Worm (Caenorhabditis elegans): ENCODE data around the gene F54B3.2.

F54B3.2 gene

ce11 chrII:10242294-10242693 is 27.7 kb downstream of the F54B3.2 start, which contains the start of gene mrps-14:
Gene mrps-14 (minus strand): TSS chrII:10242490.
- TF ChIP-seq B0019.2 (GFP tag; conservative IDR thresholded peaks at IDR 0.05) (no peak), hsf-1 (GFP tag; IDR thresholded peaks at IDR 0.05) (peak; percentile 70; the same call in 1 of the 2 replicates), ama-1 (optimal IDR thresholded peaks at IDR 0.05) (no peak), ama-1 (GFP tag; optimal IDR thresholded peaks at IDR 0.05) (peak in 1 of 2 experiments; percentile 83), madf-10 (tag; optimal IDR thresholded peaks at IDR 0.05) (no peak), repo-1 (tag; optimal IDR thresholded peaks at IDR 0.05) (peak; percentile 34), pbrm-1 (GFP tag; IDR thresholded peaks at IDR 0.05) (no peak), ceh-40 (GFP tag; IDR thresholded peaks at IDR 0.05) (0 out of 2 replicates have a peak, but pooled peaks have one; percentile 11), Y56A3A.18 (GFP tag; IDR thresholded peaks at IDR 0.05) (no peak), unc-130 (GFP tag; optimal IDR thresholded peaks at IDR 0.05) (no peak), nfyb-1 (GFP tag; IDR thresholded peaks at IDR 0.05) (0 out of 2 replicates have a peak, but pooled peaks have one; percentile 21), ZK185.1 (tag; optimal IDR thresholded peaks at IDR 0.05; ENCODE audit: poor library complexity, severe bottlenecking) (no peak), dpff-1 (tag; optimal IDR thresholded peaks at IDR 0.05) (no peak), Y67H2A.10 (GFP tag; conservative IDR thresholded peaks at IDR 0.05) (no peak), hrde-1 (tag; optimal IDR thresholded peaks at IDR 0.05; ENCODE audit: borderline replicate concordance) (peak; percentile 76), dox-1 (GFP tag; IDR thresholded peaks at IDR 0.05) (0 out of 2 replicates have a peak, but pooled peaks have one; percentile 12), Y53G8AR.9 (GFP tag; conservative IDR thresholded peaks at IDR 0.05) (peak; percentile 53), snpc-3.4 (tag; optimal IDR thresholded peaks at IDR 0.05) (peak; percentile 44), attf-3 (GFP tag; conservative IDR thresholded peaks at IDR 0.05) (no peak), rpc-1 (optimal IDR thresholded peaks at IDR 0.05) (no peak), rpc-1 (tag; optimal IDR thresholded peaks at IDR 0.05) (no peak)

- TF ChIP-seq ceh-91 (GFP tag; IDR thresholded peaks at IDR 0.05): no peak
- no peak for TF ChIP-seq ZK185.1 (tag; optimal IDR thresholded peaks at IDR 0.05; ENCODE audit: poor library complexity, severe bottlenecking)
- TF ChIP-seq xnd-1 (tag; optimal IDR thresholded peaks at IDR 0.05): no peak
- no peak for TF ChIP-seq him-1 (tag; optimal IDR thresholded peaks at IDR 0.05)
Measured at ce11 chrII:10239595-10239994, 30.4 kb downstream of the F54B3.2 start, which contains the start of gene mec-15. Gene mec-15 (minus strand): TSS chrII:10239695.

- TF ChIP-seq snpc-3.4 (tag; optimal IDR thresholded peaks at IDR 0.05): no peak
- TF ChIP-seq mes-4 (tag; optimal IDR thresholded peaks at IDR 0.05): no peak
- no peak for TF ChIP-seq B0035.1 (tag; optimal IDR thresholded peaks at IDR 0.05)
- TF ChIP-seq lir-1 (GFP tag; conservative IDR thresholded peaks at IDR 0.05): no peak
- no peak for TF ChIP-seq Y95B8A.8 (GFP tag; IDR thresholded peaks at IDR 0.05)
- no peak for TF ChIP-seq efl-1 (GFP tag; optimal IDR thresholded peaks at IDR 0.05)
- TF ChIP-seq Y56A3A.18 (GFP tag; IDR thresholded peaks at IDR 0.05): no peak
- TF ChIP-seq ztf-28 (GFP tag; IDR thresholded peaks at IDR 0.05): no peak
- no peak for TF ChIP-seq fkh-3 (tag; optimal IDR thresholded peaks at IDR 0.05)
- no peak for TF ChIP-seq sptf-2 (GFP tag; optimal IDR thresholded peaks at IDR 0.05)
- no peak for TF ChIP-seq T26A5.8 (tag; optimal IDR thresholded peaks at IDR 0.05)
- no peak for TF ChIP-seq Y79H2A.3 (GFP tag; conservative IDR thresholded peaks at IDR 0.05)
- TF ChIP-seq madf-3 (GFP tag; IDR thresholded peaks at IDR 0.05): no peak
- no peak for TF ChIP-seq nhr-80 (tag; optimal IDR thresholded peaks at IDR 0.05)
Measured at ce11 chrII:10234398-10234797, 35.6 kb downstream of the F54B3.2 start, which contains the start of gene ubxn-5. Gene ubxn-5 (minus strand): TSS chrII:10234498.

- TF ChIP-seq nhr-80 (tag; optimal IDR thresholded peaks at IDR 0.05) (peak; percentile 55), Y56A3A.18 (GFP tag; IDR thresholded peaks at IDR 0.05) (no peak), dox-1 (GFP tag; IDR thresholded peaks at IDR 0.05) (0 out of 2 replicates have a peak, but pooled peaks have one; percentile 20), fkh-3 (tag; optimal IDR thresholded peaks at IDR 0.05) (no peak), tbx-9 (tag; optimal IDR thresholded peaks at IDR 0.05; ENCODE audit: borderline replicate concordance) (no peak), bed-1 (GFP tag; IDR thresholded peaks at IDR 0.05) (no peak), tlf-1 (GFP tag; optimal IDR thresholded peaks at IDR 0.05) (no peak), aptf-3 (GFP tag; IDR thresholded peaks at IDR 0.05) (no peak), xnd-1 (tag; optimal IDR thresholded peaks at IDR 0.05) (no peak), sea-2 (GFP tag; IDR thresholded peaks at IDR 0.05) (no peak), attf-3 (GFP tag; conservative IDR thresholded peaks at IDR 0.05) (no peak), nfyb-1 (GFP tag; IDR thresholded peaks at IDR 0.05) (no peak), hrde-1 (tag; optimal IDR thresholded peaks at IDR 0.05; ENCODE audit: borderline replicate concordance) (no peak), ceh-40 (GFP tag; IDR thresholded peaks at IDR 0.05) (no peak), hlh-12 (tag; optimal IDR thresholded peaks at IDR 0.05) (no peak), Y95B8A.8 (GFP tag; IDR thresholded peaks at IDR 0.05) (no peak), athp-1 (tag; optimal IDR thresholded peaks at IDR 0.05) (no peak)
Measured at ce11 chrII:10231874-10232273, 38.1 kb downstream of the F54B3.2 start.
